Worm (Caenorhabditis elegans): ENCODE measurements around the gene ilc-17.1.
A peak's percentile ranks its signal among the peaks of the same experiment; 100 is the strongest.

ilc-17.1 gene

DNA sequence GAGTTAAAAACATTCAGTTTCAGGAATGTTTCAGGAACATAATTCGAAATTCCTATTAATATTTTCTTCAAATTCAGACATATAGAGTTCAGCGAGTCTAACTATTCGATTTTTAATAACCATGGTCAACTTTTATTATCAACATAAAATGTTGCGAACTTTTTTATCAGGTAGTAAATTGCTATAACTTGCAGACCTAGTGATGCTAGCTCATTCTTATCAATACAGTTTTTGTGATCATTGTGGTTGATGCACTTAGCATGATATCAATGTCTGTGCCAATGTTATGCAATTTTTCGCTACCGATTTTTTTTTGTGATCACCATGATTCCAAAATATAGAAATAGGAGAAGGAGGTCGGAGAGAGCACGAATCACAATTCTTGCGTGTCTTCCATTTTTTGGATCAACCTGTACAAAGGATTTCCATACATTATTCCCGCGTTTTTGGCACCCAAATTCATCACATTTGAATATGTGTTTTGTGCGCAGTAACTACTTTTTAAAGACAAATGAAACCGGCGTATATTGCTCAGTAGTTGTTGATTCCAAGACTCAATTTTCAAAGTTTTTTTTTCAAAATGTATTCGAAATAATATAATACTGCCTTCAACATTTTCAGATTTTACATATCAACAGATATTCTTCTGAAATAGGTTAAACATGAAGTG, 38.3 kb downstream of the ilc-17.1 start, which contains the start of gene pgp-12:
TSS of gene pgp-12 (plus strand) at position 620 of the 670 bp plus-strand sequence.
- TF ChIP-seq aha-1 (tag; optimal IDR thresholded peaks at IDR 0.05) (no peak), efl-1 (optimal IDR thresholded peaks at IDR 0.05) (no peak), efl-1 (GFP tag; optimal IDR thresholded peaks at IDR 0.05 in 1 of 2) (peak in 1 of 2 experiments; percentile 77), snpc-4 (tag; optimal IDR thresholded peaks at IDR 0.05) (no peak)

DNA sequence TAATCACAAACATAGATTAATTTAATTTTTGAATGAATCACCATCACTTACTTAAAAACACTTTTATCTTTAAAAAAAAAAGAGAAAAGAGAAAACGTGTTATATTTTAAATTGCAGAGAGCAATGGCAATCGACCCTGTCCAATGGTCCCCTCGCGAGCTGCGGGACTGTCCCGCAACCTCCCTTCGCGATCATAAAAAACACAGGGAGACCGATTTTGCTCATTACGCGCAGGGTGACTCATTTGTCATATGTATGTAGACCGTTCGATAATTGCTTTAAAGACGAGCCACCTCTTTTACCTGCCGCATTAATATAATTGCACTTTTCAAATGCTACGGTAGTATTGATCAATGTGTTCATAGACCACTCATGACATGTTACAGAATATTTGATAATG, 39.5 kb downstream of the ilc-17.1 start:
- TF ChIP-seq nhr-85 (tag) = peak; percentile 19
- TF ChIP-seq ceh-82 (tag; optimal IDR thresholded peaks at IDR 0.05) = no peak
- TF ChIP-seq unc-30 (tag; optimal IDR thresholded peaks at IDR 0.05) = no peak
- no peak for TF ChIP-seq aly-2 (tag; optimal IDR thresholded peaks at IDR 0.05)
- no peak for TF ChIP-seq blmp-1 (tag; optimal IDR thresholded peaks at IDR 0.05)
- no peak for TF ChIP-seq mep-1 (tag; optimal IDR thresholded peaks at IDR 0.05)
- no peak for TF ChIP-seq lin-14 (GFP tag; optimal IDR thresholded peaks at IDR 0.05)

DNA sequence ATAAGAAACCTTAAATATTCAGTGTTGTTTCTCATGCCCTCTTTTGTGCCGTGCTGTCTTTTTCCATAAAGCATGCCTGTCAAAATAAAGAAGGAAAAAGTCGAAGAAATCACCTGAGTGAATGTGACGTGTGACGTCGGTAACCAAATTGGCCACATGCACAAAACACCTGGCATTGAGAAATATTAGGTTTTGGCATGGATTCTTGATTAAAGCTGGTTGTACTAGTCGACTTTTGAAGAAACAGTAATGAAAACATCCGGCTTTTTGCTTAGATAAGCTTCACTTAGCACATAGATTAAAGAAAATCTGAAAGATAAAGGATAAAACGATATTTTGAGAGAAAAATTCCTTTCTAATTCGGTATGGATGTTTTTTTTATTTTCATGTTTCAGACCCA, 43.5 kb downstream of the ilc-17.1 start:
- TF ChIP-seq mab-9 (GFP tag; IDR thresholded peaks at IDR 0.05) = no peak
- TF ChIP-seq dsc-1 (tag; optimal IDR thresholded peaks at IDR 0.05) = peak; percentile 21
- TF ChIP-seq nhr-71 (tag; optimal IDR thresholded peaks at IDR 0.05) = peak; percentile 26
- TF ChIP-seq fkh-8 (tag; optimal IDR thresholded peaks at IDR 0.05) = peak; percentile 54
- peak; percentile 26 for TF ChIP-seq hlh-4 (tag; optimal IDR thresholded peaks at IDR 0.05)
- TF ChIP-seq lir-3 (tag; optimal IDR thresholded peaks at IDR 0.05; ENCODE audit: poor library complexity) = no peak

DNA sequence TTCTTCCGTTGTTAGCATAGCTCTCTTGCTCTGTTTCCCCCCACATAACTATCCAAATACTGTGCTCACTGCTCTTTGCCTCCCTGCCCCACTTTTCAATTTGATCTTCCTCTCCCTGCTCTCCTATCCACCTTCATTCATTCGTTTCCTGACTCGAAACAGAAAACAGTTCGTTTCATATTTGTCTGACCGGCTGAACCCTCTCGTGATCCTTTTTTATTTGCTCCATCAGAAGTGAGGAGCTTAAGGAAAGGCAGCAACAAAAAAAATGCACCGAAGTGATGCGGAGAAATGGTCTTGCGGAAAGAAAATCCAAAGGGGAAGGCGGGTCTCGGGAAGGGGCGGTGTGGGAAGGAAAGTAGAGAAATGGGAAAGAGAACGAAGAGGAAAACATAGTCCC, 48.2 kb downstream of the ilc-17.1 start:
- TF ChIP-seq ztf-4 (tag; optimal IDR thresholded peaks at IDR 0.05) (no peak), skn-1 (tag; optimal IDR thresholded peaks at IDR 0.05) (no peak), tlp-1 (tag; optimal IDR thresholded peaks at IDR 0.05) (no peak), lin-15B (tag; optimal IDR thresholded peaks at IDR 0.05) (no peak), jun-1 (tag; optimal IDR thresholded peaks at IDR 0.05) (no peak), tbx-2 (tag; optimal IDR thresholded peaks at IDR 0.05) (peak; percentile 13), lin-14 (GFP tag; optimal IDR thresholded peaks at IDR 0.05) (peak; percentile 26), dpl-1 (GFP tag; optimal IDR thresholded peaks at IDR 0.05) (no peak), vab-15 (tag; optimal IDR thresholded peaks at IDR 0.05) (no peak), hlh-17 (GFP tag; optimal IDR thresholded peaks at IDR 0.05; ENCODE audit: borderline replicate concordance) (no peak)

All from whole organism, L1 larva.